Worm (Caenorhabditis elegans) whole organism, young adult: Measurements from ENCODE around the gene F45B8.5.

ENCODE experiments used
- T07F8.4 ChIP-seq: sonication (generic microtip); optimal IDR thresholded peaks from 2 replicates; lab custom pipeline; 2016; ENCODE audit warnings: mild to moderate bottlenecking, missing genetic modification characterization, moderate library complexity, missing compliant biosample characterization
- Y53G8AR.9 ChIP-seq: fragments of 200-800 bp; sonication (Bioruptor generic); conservative IDR thresholded peaks from 2 replicates; pipeline ENCODE4 v1.3.6; 2022; ENCODE audit warnings: missing genetic modification reagents, missing genetic modification characterization, missing compliant biosample characterization
- ceh-100 ChIP-seq: fragments of 200-800 bp; sonication (Bioruptor generic); IDR thresholded peaks from 2 replicates; pipeline ENCODE4 v1.3.6; 2022; ENCODE audit warnings: missing genetic modification reagents, missing genetic modification characterization, missing compliant biosample characterization
- let-526 ChIP-seq: fragments of 200-800 bp; sonication (Bioruptor generic); IDR thresholded peaks from 2 replicates; pipeline ENCODE4 v1.3.6; 2022; ENCODE audit warnings: missing genetic modification reagents, missing genetic modification characterization, missing compliant biosample characterization
- tbx-9 ChIP-seq: sonication (generic microtip); optimal IDR thresholded peaks from 2 replicates; lab custom pipeline; 2016; ENCODE audit warnings: borderline replicate concordance, missing genetic modification characterization, inconsistent platforms, missing compliant biosample characterization
- unc-62 ChIP-seq: fragments of 150-350 bp; optimal IDR thresholded peaks from 2 replicates; lab custom pipeline; 2014; ENCODE audit warnings: missing biosample characterization, missing genetic modification reagents, missing genetic modification characterization

- no peak for TF ChIP-seq T07F8.4 (tag; lab: Kevin White, UChicago)
- no peak for TF ChIP-seq Y53G8AR.9 (GFP tag; lab: Robert Waterston, UW)
- TF ChIP-seq ceh-100: no peak
- no peak for TF ChIP-seq unc-62
- TF ChIP-seq tbx-9 (tag; lab: Kevin White, UChicago): no peak
- TF ChIP-seq let-526 (GFP tag; lab: Robert Waterston, UW): no peak
Observed at ce11 chrX:14970221-14970801, 4.5 kb downstream of the F45B8.5 start, which contains the start of the genes flwr-1 and tbc-1.
